Fruit fly (Drosophila melanogaster) S2 (cell line): ENCODE results near the gene mbt.

ENCODE experiments used
- CG8478 ChIP-seq: fragments of >200 bp; optimal IDR thresholded peaks from 2 replicates; lab custom pipeline; 2018
- CTCF ChIP-seq, 2 experiments: fragments of >200 bp; optimal IDR thresholded peaks; 2 replicates each; lab custom pipeline; 2018

mbt gene

DNA sequence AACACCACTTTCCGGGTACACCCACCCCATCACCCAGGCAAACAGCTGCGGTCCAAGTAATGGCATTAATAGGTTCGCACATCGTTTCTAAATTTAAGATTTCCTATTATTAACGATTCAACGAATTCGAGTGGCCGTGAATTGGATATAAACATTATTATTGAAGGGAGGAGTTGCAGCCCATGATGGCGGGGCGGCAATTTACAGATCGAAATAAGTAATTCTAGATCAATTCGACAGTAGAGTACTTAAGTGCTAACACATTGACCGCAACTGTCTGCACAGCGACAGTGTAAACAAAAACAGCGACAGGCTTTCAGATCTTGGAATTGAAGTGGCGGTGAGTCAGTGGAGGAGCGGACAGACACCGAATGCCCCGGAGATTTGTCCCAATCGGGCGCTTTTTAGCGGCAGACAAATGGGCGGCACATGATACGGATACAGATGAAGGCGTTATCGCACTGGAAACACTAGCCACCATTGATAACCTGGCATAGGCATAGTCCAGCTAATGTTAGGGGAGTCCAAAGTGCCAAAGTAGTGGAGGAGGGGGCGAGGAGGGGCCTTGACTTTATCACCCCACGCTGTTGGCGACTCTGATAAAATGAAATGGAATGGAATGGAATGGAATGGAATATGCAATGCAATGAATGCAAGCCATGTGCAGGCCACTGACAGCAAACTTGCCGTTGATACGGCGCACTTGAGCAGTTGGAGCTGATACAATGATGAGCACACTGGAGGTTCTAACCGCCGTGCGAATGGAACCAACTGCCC lies 22.9 kb downstream of the mbt start:
- TF ChIP-seq CTCF (optimal IDR thresholded peaks at IDR 0.05; lab: Kevin White, UChicago) (no peak), CG8478 (lab: Kevin White, UChicago) (no peak)

DNA sequence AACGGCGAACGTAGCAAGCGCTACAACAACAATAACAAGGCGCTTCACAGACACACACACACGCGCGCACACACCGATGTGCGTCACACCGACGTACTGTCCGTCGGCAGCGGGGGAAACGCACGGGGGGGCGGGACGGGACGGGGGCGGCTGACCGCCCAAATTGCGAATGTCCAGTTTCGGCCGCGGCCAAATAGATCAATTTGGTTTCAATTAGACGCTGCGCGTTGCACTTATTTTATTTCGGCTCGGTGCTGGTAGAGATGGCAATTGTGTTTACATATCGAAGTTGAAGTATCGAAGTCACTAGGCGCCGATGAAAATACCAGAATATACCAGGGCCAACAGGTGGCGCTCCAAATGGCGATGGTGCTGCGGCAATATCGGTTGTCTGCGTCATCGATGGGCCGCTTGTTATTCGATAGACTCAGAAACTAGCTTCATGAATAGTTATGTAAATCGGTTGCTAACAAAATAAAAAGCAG lies 26.7 kb downstream of the mbt start, which contains the start of gene Rok:
TSS of gene Rok (minus strand) at position 309 of the 485 bp plus-strand sequence.
- TF ChIP-seq CTCF (optimal IDR thresholded peaks at IDR 0.05; lab: Kevin White, UChicago) (peak; percentile 91 to 94), CG8478 (lab: Kevin White, UChicago) (no peak)

DNA sequence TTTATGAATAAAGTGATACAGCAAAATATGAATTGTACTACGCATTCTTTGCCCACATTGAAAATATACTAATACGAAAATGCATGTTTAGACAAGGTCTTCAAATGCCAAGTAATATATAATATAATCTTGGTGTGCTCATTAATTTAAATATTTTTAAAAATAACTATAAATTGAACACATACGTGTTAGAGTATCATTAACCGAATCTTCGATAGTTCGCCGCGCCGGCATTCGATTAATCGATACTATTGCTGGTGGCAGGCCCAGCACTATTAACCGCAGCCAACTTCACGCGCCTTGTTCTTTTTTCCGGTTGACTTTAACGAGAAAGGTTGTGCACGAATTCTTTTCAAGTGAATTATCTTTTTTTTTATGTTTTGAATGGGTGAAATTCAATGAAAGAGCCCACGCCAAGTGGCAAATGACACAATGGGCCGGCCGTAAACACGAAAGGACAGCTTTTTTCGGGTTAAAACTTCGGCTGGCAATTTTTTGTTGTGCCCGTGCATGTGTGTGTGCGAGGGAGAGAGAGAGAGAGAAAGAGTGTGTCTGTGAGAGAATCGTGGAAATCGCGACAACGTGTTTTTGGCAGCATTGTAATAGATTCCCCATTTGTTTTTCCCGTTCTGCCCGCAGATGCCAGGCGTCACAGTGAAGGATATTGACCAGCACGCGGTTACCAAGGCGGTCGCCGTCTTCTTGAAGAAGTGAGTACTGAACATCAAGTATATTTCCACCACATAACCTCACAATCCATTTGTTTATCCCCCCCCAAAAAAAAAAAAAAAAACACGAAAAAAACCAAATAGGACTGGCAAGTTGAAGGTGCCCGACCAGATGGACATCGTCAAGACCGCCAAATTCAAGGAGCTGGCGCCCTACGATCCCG lies 27.4 kb downstream of the mbt start, which contains the start of gene RpS19a:
TSS of gene RpS19a (plus strand) at position 301 of the 892 bp plus-strand sequence.
- TF ChIP-seq CTCF (optimal IDR thresholded peaks at IDR 0.05; lab: Kevin White, UChicago) (no peak), CG8478 (lab: Kevin White, UChicago) (no peak)

DNA sequence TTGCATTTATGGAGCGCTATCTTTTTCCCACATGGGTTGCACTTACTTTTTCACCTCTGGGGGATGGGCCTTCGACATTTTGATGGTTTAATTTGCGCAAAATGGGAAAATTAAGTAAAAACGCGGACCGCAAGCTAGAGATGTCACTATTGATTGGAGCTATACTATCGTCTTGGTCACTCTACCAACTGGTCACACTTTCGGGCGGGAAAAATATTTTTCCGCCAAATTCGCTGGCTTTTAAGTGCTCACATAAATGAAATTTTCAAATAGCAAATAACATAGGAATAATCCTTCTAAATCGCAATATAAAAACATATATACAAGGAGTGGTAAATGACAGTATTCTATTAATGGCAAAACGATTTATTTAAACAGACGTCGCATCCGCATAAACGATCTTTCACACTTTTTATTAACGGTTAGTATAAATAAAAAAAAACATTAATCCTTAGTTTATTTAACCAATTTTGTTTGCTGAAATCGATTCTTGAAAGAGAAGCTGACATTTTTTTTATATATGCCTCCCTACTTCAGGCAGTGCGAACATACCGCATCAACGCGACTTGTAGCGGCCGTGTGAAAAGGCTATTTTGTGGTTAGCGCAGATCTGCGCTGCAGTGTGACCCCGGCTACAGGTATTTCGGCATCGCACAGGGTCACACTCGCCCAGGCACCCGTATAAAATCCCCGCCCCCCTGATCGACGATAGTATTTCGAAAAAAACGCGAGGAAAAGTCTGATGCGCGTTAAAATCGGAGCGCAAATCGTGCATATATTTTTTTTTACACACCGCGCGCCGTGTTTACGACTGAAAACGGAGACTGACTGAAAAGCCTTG lies 30.0 kb downstream of the mbt start, which contains the start of the genes SNRPG and mthl1:
TSS of gene SNRPG (minus strand) at position 160 of the 841 bp plus-strand sequence.
TSS of gene mthl1 (plus strand) at position 709 of the 841 bp plus-strand sequence.
- TF ChIP-seq CTCF (optimal IDR thresholded peaks at IDR 0.05; lab: Kevin White, UChicago) (no peak), CG8478 (lab: Kevin White, UChicago) (no peak)

DNA sequence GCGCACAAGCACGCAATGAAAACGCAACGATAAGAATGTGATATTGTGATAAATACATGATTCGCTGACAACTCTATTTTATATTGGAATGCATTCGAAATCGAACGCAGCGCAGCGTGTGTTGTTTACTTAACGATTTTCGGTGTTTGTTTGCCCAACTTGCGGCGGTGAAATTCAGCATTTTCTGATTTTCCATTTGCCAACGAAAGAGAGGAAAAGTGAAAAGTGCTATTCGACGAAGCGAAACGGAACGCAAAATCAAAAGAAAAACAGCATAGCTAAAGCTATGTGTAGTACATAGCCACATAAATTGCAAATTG lies 30.6 kb downstream of the mbt start:
- TF ChIP-seq CTCF (optimal IDR thresholded peaks at IDR 0.05; lab: Kevin White, UChicago) (no peak), CG8478 (lab: Kevin White, UChicago) (no peak)

DNA sequence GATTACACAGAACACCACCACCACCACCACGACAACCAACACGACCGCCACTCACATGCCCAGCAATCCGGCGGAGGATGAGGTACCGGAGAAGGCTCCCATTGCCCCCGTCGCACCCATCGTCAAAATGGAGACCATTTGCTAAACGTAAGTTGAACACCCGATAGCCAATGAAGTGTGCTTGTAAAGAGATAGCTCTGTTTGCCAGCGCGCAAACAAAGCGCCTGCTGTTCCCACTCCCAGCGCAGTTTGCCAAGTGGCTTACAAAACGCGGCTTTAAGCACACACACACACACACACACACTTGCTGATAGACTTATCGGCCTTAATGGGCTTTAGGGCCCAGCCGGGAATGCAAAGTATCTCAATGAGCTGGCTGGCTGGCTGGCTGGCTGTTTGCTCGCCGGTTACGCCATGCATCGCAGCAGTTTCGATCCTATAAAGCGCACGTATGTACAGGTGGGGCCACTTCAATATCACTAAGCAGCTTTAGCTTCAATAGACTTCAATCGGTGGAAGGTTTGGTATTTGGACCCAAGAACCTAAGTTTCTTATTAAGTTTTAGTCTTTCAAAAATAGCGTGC lies 33.0 kb downstream of the mbt start:
- no peak for TF ChIP-seq CTCF (optimal IDR thresholded peaks at IDR 0.05; lab: Kevin White, UChicago)
- TF ChIP-seq CG8478 (lab: Kevin White, UChicago) = no peak

DNA sequence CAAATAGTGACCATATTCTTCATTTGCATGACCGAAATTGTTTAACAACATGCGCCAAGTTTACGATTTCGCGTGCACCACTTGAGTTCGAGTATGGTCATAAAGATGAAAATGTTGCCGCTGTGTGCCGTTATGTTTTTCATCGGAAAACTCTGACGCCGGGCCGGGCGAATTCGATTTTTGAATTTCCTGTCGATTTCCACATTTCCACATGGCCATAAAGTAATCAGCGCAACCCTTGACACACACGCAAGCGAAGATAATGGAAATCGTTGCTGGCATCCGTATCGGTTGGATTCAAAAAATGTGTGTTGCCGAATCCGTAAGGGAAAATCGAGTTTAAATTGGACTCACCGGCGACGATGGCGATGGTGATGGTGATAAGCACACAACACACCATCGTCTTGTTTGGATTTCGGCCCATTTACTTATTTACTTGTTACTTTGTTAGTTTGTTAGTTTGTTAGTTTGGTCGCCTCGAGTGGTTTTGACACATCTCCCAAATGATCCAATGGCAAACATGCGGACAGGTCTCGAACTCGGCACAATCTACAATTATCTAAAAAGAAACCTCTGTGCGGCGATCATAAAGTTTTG lies 34.1 kb downstream of the mbt start:
- TF ChIP-seq CG8478 (lab: Kevin White, UChicago) (no peak), CTCF (optimal IDR thresholded peaks at IDR 0.05; lab: Kevin White, UChicago) (no peak)

DNA sequence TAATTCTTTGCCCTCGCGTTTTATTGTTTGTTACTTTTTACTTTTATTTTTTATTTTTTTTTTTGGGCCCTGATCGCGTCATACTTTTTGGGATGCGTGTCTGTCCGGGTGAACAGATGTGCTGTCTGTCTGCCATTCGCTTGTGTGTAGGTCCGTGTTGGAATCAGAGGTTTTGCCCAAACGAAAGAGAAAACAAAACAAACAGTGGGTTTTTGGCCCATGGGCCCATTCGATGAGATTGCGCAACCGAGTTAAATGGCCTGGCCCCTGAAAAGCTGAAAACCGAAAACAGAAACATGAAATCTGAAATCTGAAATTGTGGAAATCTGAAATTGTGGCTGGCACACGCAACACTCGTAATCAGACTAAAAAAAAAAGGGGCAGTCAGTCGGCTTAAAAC lies 35.0 kb downstream of the mbt start:
- TF ChIP-seq CG8478 (lab: Kevin White, UChicago) (no peak), CTCF (optimal IDR thresholded peaks at IDR 0.05; lab: Kevin White, UChicago) (no peak)

DNA sequence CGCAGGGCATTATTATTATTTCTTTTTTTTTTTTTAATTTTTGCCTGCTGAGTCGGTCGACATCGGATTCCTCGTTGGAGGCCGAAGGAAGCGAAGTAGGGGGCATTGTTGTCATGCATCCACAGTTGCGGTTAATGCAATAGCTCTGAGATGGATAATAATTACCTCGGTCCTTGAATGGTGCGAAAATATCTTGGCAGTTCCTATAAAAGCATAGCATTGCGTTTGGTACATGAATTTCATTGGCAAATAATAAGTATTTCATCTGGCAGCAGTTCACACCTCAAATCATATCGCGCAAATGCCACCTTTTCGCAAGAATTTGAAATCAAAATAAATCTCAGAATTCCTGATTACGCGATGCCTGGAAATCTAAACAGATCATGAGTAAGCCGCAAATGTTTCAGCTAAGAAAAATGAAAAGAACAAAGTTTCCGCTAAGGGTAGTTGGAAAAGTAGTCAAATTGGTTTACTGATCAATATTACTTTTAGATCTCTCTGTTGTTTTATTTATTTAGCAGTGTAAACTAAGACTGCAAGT lies 36.7 kb downstream of the mbt start:
- TF ChIP-seq CTCF (optimal IDR thresholded peaks at IDR 0.05; lab: Kevin White, UChicago) = no peak
- no peak for TF ChIP-seq CG8478 (lab: Kevin White, UChicago)

DNA sequence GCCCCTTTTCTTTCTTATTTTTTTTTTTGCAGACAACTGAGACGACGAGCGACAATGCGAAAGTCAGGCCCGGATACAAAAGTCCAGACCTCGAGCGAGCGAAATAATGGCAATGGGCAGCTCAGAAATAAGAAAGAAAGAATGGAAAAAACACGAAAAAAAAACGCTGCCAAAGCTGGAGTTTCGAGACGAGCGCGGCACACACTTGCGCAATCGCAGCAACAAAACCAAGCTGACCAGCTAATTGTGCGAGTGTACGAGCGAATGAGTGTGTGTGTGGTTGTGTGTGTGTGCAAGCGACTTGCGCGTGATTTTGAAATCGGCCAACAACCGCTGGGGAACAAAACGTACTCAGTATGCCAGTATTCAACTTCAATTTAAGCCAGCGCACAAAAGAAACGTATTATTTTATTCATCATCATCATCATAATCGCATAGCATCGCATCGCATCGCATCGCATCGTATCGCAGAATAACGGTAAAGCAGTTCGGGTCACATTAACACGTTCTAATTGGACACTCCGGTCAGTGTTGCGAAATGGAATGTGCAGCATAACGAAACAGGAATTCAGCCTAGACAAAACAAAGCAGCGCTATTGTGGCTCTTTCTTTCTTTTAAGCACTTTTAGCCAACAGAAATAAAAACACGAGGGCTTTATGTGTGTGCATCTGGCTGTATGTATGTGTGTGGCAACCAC lies 37.4 kb downstream of the mbt start:
- no peak for TF ChIP-seq CTCF (optimal IDR thresholded peaks at IDR 0.05; lab: Kevin White, UChicago)
- TF ChIP-seq CG8478 (lab: Kevin White, UChicago) = no peak

DNA sequence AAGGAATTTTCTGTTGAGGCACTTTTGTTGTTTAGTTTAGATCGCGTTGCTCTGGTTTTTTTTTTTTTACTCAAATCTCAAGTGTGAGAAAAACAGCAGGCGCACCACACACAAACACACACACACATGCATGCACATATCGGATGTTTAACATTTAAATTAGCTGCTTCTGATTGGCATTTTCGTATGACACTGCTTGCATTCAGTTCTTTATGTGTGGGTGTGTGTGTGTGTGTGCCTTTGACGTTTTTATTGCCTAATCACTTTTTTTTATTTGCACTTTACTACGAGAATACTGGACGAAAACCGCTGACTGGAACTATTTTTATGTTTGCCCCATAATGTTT lies 37.9 kb downstream of the mbt start:
- no peak for TF ChIP-seq CG8478 (lab: Kevin White, UChicago)
- TF ChIP-seq CTCF (optimal IDR thresholded peaks at IDR 0.05; lab: Kevin White, UChicago) = no peak
